Fruit fly (Drosophila melanogaster) whole organism, embryonic: Measurements from ENCODE around the gene CG6983.

Source experiments
- Blimp-1 ChIP-seq: fragments of 200-800 bp; sonication (Bioruptor generic); optimal IDR thresholded peaks from 3 replicates; lab custom pipeline; 2018; ENCODE audit warnings: missing biosample characterization, missing genetic modification characterization, mild to moderate bottlenecking, moderate library complexity, missing genetic modification reagents
- C15 ChIP-seq: fragments of 200-800 bp; sonication (Bioruptor generic); IDR thresholded peaks from 3 replicates; pipeline ENCODE4 v1.3.6; 2022; ENCODE audit warnings: missing biosample characterization, missing genetic modification characterization
- CG11247 ChIP-seq: fragments of 200-800 bp; sonication (Bioruptor generic); IDR thresholded peaks from 2 replicates; pipeline ENCODE4 v1.3.6; 2022; ENCODE audit warnings: missing biosample characterization, missing genetic modification characterization
- CG12219 ChIP-seq: fragments of 200-800 bp; sonication (Bioruptor generic); optimal IDR thresholded peaks from 3 replicates; lab custom pipeline; 2018; ENCODE audit warnings: missing biosample characterization, mild to moderate bottlenecking, missing genetic modification characterization
- CG12744 ChIP-seq: fragments of 200-800 bp; sonication (Bioruptor generic); optimal IDR thresholded peaks from 2 replicates; lab custom pipeline; 2016; ENCODE audit warnings: missing biosample characterization, missing genetic modification characterization
- CG12769 ChIP-seq: fragments of 200-800 bp; sonication (Bioruptor generic); optimal IDR thresholded peaks from 2 replicates; lab custom pipeline; 2019; ENCODE audit warnings: missing biosample characterization, mild to moderate bottlenecking, missing genetic modification characterization, moderate library complexity
- CG13894 ChIP-seq: fragments of 200-800 bp; sonication (Bioruptor generic); optimal IDR thresholded peaks from 3 replicates; lab custom pipeline; 2018; ENCODE audit warnings: missing biosample characterization, mild to moderate bottlenecking, missing genetic modification characterization, moderate library complexity
- CG14667 ChIP-seq: fragments of 200-800 bp; sonication (Bioruptor generic); IDR thresholded peaks from 2 replicates; pipeline ENCODE4 v1.3.6; 2022; ENCODE audit warnings: missing biosample characterization, missing genetic modification characterization
- CG14710 ChIP-seq: fragments of 200-800 bp; sonication (Bioruptor generic); optimal IDR thresholded peaks from 3 replicates; lab custom pipeline; 2019; ENCODE audit warnings: missing biosample characterization, mild to moderate bottlenecking, missing genetic modification characterization, moderate library complexity
- CG14965 ChIP-seq: fragments of 200-800 bp; sonication (Bioruptor generic); optimal IDR thresholded peaks from 2 replicates; lab custom pipeline; 2016; ENCODE audit warnings: missing biosample characterization, missing genetic modification characterization, borderline replicate concordance
- CG15514 ChIP-seq: fragments of 200-800 bp; sonication (Bioruptor generic); optimal IDR thresholded peaks from 3 replicates; lab custom pipeline; 2017; ENCODE audit warnings: missing biosample characterization, missing genetic modification characterization, mild to moderate bottlenecking, moderate library complexity, missing genetic modification reagents
- CG18011 ChIP-seq: fragments of 200-800 bp; sonication (Bioruptor generic); optimal IDR thresholded peaks from 2 replicates; lab custom pipeline; 2017; ENCODE audit warnings: missing biosample characterization, missing genetic modification characterization, mild to moderate bottlenecking, moderate library complexity, missing genotype
- CG18599 ChIP-seq: fragments of 200-800 bp; sonication (Bioruptor generic); optimal IDR thresholded peaks from 3 replicates; lab custom pipeline; 2017; ENCODE audit warnings: missing biosample characterization, missing genetic modification characterization, mild to moderate bottlenecking, moderate library complexity, missing genetic modification reagents
- CG2678 ChIP-seq: fragments of 200-800 bp; sonication (Bioruptor generic); optimal IDR thresholded peaks from 3 replicates; lab custom pipeline; 2019; ENCODE audit warnings: missing biosample characterization, mild to moderate bottlenecking, missing genetic modification characterization, moderate library complexity
- CG30403 ChIP-seq: fragments of 200-800 bp; sonication (Bioruptor generic); optimal IDR thresholded peaks from 3 replicates; lab custom pipeline; 2016; ENCODE audit warnings: missing biosample characterization, missing genetic modification characterization
- CG6175 ChIP-seq: fragments of 200-800 bp; sonication (Bioruptor generic); IDR thresholded peaks from 3 replicates; pipeline ENCODE4 v1.3.6; 2022; ENCODE audit warnings: missing biosample characterization, missing genetic modification characterization
- CG6272 ChIP-seq: fragments of 200-800 bp; sonication (Bioruptor generic); IDR thresholded peaks from 2 replicates; pipeline ENCODE4 v1.3.6; 2022; ENCODE audit warnings: missing biosample characterization, missing genetic modification characterization
- CG7839 ChIP-seq: fragments of 200-800 bp; sonication (Bioruptor generic); optimal IDR thresholded peaks from 3 replicates; lab custom pipeline; 2018; ENCODE audit warnings: missing biosample characterization, mild to moderate bottlenecking, missing genetic modification characterization, moderate library complexity
- CG8924 ChIP-seq: fragments of 200-800 bp; optimal IDR thresholded peaks from 3 replicates; lab custom pipeline; 2019; ENCODE audit warnings: missing biosample characterization, mild to moderate bottlenecking, missing genetic modification characterization, moderate library complexity
- CG9817 ChIP-seq: fragments of 200-800 bp; sonication (Bioruptor generic); optimal IDR thresholded peaks from 2 replicates; lab custom pipeline; 2018; ENCODE audit warnings: missing biosample characterization, mild to moderate bottlenecking, missing genetic modification characterization, moderate library complexity
- CTCF ChIP-seq: fragments of 200-800 bp; sonication (Bioruptor generic); optimal IDR thresholded peaks from 2 replicates; lab custom pipeline; 2017; ENCODE audit warnings: missing biosample characterization, mild to moderate bottlenecking, missing genetic modification characterization, moderate library complexity
- D ChIP-seq, 2 experiments: fragments of 200-800 bp in 1 of 2; fragments of >200 bp in 1 of 2; sonication (Bioruptor generic) in 1 of 2; optimal IDR thresholded peaks; 2 replicates in 1 of 2; 3 replicates in 1 of 2; lab custom pipeline; 2017; ENCODE audit warnings: mild to moderate bottlenecking in 1 of 2, missing biosample characterization in 1 of 2, missing genetic modification characterization in 1 of 2, missing genetic modification reagents in 1 of 2
- Dip2 ChIP-seq: fragments of 200-800 bp; sonication (Bioruptor generic); IDR thresholded peaks from 2 replicates; pipeline ENCODE4 v1.3.6; 2022; ENCODE audit warnings: missing biosample characterization, missing genetic modification characterization
- Dll ChIP-seq: fragments of 200-800 bp; sonication (Bioruptor generic); IDR thresholded peaks from 4 replicates; pipeline ENCODE4 v1.3.6; 2022; ENCODE audit warnings: missing biosample characterization, missing genetic modification characterization; ENCODE audit not compliant: partially characterized antibody
- Fer3 ChIP-seq: fragments of 200-800 bp; sonication (Bioruptor generic); optimal IDR thresholded peaks from 2 replicates; lab custom pipeline; 2018; ENCODE audit warnings: missing biosample characterization, mild to moderate bottlenecking, missing genetic modification characterization, moderate library complexity
- HLHmδ ChIP-seq: fragments of 200-800 bp; sonication (Bioruptor generic); optimal IDR thresholded peaks from 2 replicates; lab custom pipeline; 2018; ENCODE audit warnings: missing biosample characterization, mild to moderate bottlenecking, missing genetic modification characterization, moderate library complexity
- Hmr ChIP-seq: fragments of 200-800 bp; sonication (Bioruptor generic); optimal IDR thresholded peaks from 3 replicates; lab custom pipeline; 2017; ENCODE audit warnings: mild to moderate bottlenecking, missing biosample characterization, missing genetic modification reagents, missing genetic modification characterization
- Optix ChIP-seq: fragments of 200-800 bp; sonication (Bioruptor generic); IDR thresholded peaks from 3 replicates; pipeline ENCODE4 v1.3.6; 2022; ENCODE audit warnings: missing biosample characterization, missing genetic modification characterization
- Sin3A ChIP-seq: fragments of >200 bp; optimal IDR thresholded peaks from 2 replicates; lab custom pipeline; 2018
- Spps ChIP-seq: fragments of 200-800 bp; sonication (Bioruptor generic); optimal IDR thresholded peaks from 2 replicates; lab custom pipeline; 2018; ENCODE audit warnings: missing biosample characterization, mild to moderate bottlenecking, missing genetic modification characterization
- Sry-β ChIP-seq: fragments of 200-800 bp; sonication (Bioruptor generic); optimal IDR thresholded peaks from 2 replicates; lab custom pipeline; 2018; ENCODE audit warnings: missing biosample characterization, mild to moderate bottlenecking, missing genetic modification characterization, moderate library complexity
- cg ChIP-seq: fragments of 200-800 bp; sonication (Bioruptor generic); optimal IDR thresholded peaks from 3 replicates; lab custom pipeline; 2019; ENCODE audit warnings: missing biosample characterization, mild to moderate bottlenecking, missing genetic modification characterization, moderate library complexity
- gem ChIP-seq: fragments of 200-800 bp; sonication (Bioruptor generic); optimal IDR thresholded peaks from 2 replicates; lab custom pipeline; 2019; ENCODE audit warnings: missing biosample characterization, mild to moderate bottlenecking, missing genetic modification characterization, moderate library complexity
- gfzf ChIP-seq: fragments of 200-800 bp; sonication (Bioruptor generic); optimal IDR thresholded peaks from 2 replicates; lab custom pipeline; 2016; ENCODE audit warnings: missing biosample characterization, mild to moderate bottlenecking, missing genetic modification characterization, moderate library complexity
- gsb-n ChIP-seq: fragments of 200-800 bp; sonication (Bioruptor generic); optimal IDR thresholded peaks from 3 replicates; lab custom pipeline; 2018; ENCODE audit warnings: missing biosample characterization, mild to moderate bottlenecking, missing genetic modification characterization
- h ChIP-seq: fragments of >200 bp; optimal IDR thresholded peaks from 2 replicates; lab custom pipeline; 2017
- inv ChIP-seq: fragments of 200-800 bp; sonication (Bioruptor generic); IDR thresholded peaks from 2 replicates; pipeline ENCODE4 v1.3.6; 2022; ENCODE audit warnings: missing biosample characterization, missing genetic modification characterization; ENCODE audit not compliant: partially characterized antibody
- mirr ChIP-seq: fragments of 200-800 bp; sonication (Bioruptor generic); optimal IDR thresholded peaks from 3 replicates; lab custom pipeline; 2018; ENCODE audit warnings: missing biosample characterization, mild to moderate bottlenecking, missing genetic modification characterization
- nmo ChIP-seq: fragments of 200-800 bp; sonication (Bioruptor generic); optimal IDR thresholded peaks from 2 replicates; lab custom pipeline; 2018; ENCODE audit warnings: missing biosample characterization, mild to moderate bottlenecking, missing genetic modification characterization, moderate library complexity
- otp ChIP-seq: fragments of 200-800 bp; sonication (Bioruptor generic); IDR thresholded peaks from 3 replicates; pipeline ENCODE4, ENCODE4 v1.3.6; 2022; ENCODE audit warnings: missing biosample characterization, missing genetic modification characterization
- peb ChIP-seq: fragments of 200-800 bp; sonication (Bioruptor generic); IDR thresholded peaks from 2 replicates; pipeline ENCODE4 v1.3.6; 2022; ENCODE audit warnings: missing biosample characterization, missing genetic modification characterization
- pfk ChIP-seq: fragments of 200-800 bp; sonication (Bioruptor generic); optimal IDR thresholded peaks from 2 replicates; lab custom pipeline; 2018; ENCODE audit warnings: missing biosample characterization, mild to moderate bottlenecking, missing genetic modification characterization, moderate library complexity
- pita ChIP-seq: fragments of 200-800 bp; sonication (Bioruptor generic); optimal IDR thresholded peaks from 2 replicates; lab custom pipeline; 2017; ENCODE audit warnings: missing biosample characterization, mild to moderate bottlenecking, missing genetic modification characterization
- pum ChIP-seq: fragments of 200-800 bp; sonication (Bioruptor generic); optimal IDR thresholded peaks from 2 replicates; lab custom pipeline; 2016; ENCODE audit warnings: missing biosample characterization, missing genetic modification characterization
- run ChIP-seq: fragments of 200-800 bp; sonication (Bioruptor generic); optimal IDR thresholded peaks from 3 replicates; lab custom pipeline; 2018; ENCODE audit warnings: missing biosample characterization, mild to moderate bottlenecking, missing genetic modification characterization
- tio ChIP-seq: fragments of 200-800 bp; sonication (Bioruptor generic); optimal IDR thresholded peaks from 2 replicates; lab custom pipeline; 2017; ENCODE audit warnings: missing biosample characterization, missing genetic modification characterization, inconsistent platforms
- tll ChIP-seq, 2 experiments: fragments of 200-800 bp in 1 of 2; fragments of >200 bp in 1 of 2; sonication (Bioruptor generic) in 1 of 2; optimal IDR thresholded peaks; 2 replicates each; lab custom pipeline; 2017 to 2019; ENCODE audit warnings: missing biosample characterization in 2 of 2, missing genetic modification characterization in 2 of 2, mild to moderate bottlenecking in 1 of 2, moderate library complexity in 1 of 2
- unc-4 ChIP-seq: fragments of 200-800 bp; sonication (Bioruptor generic); IDR thresholded peaks from 2 replicates; pipeline ENCODE4 v1.3.6; 2022; ENCODE audit warnings: missing biosample characterization, missing genetic modification characterization; ENCODE audit not compliant: partially characterized antibody
- yki ChIP-seq: fragments of >200 bp; optimal IDR thresholded peaks from 3 replicates; lab custom pipeline; 2018

CG6983 gene

dm6 chr3L:8458767-8459614 lies 9.8 kb upstream of the CG6983 start (continued):
- TF ChIP-seq unc-4 (GFP tag; lab: Robert Waterston, UW) (no peak), otp (GFP tag; lab: Robert Waterston, UW) (no peak), nmo (GFP tag; lab: Kevin White, UChicago) (peak; percentile 57), CG6175 (GFP tag; lab: Robert Waterston, UW) (no peak), CG9817 (tag; lab: Kevin White, UChicago) (no peak), inv (no peak), gsb-n (tag; lab: Kevin White, UChicago) (peak; percentile 60), Optix (no peak), CG14710 (tag; lab: Kevin White, UChicago) (peak; percentile 28), C15 (no peak), Sin3A (no peak), CG7839 (peak; percentile 15), CG18599 (GFP tag; lab: Kevin White, UChicago) (no peak), gfzf (GFP tag; lab: Kevin White, UChicago) (no peak), yki (no peak), CG11247 (GFP tag; lab: Robert Waterston, UW) (no peak), CG30403 (GFP tag; lab: Kevin White, UChicago) (peak; percentile 36), Blimp-1 (peak; percentile 12), mirr (peak; percentile 25), Hmr (GFP tag; lab: Kevin White, UChicago) (no peak), pita (GFP tag; lab: Kevin White, UChicago) (no peak), CG14667 (no peak), Sry-β (no peak), CG12219 (GFP tag; lab: Kevin White, UChicago) (no peak), gem (tag; lab: Kevin White, UChicago) (peak; percentile 49), CG8924 (tag; lab: Kevin White, UChicago) (no peak), D (optimal IDR thresholded peaks at IDR 0.05; lab: Kevin White, UChicago) (peak; percentile 30), D (GFP tag; optimal IDR thresholded peaks at IDR 0.05; lab: Kevin White, UChicago) (peak; percentile 17), Fer3 (tag; lab: Kevin White, UChicago) (no peak), HLHmδ (GFP tag; lab: Kevin White, UChicago) (peak; percentile 19), cg (peak; percentile 73), run (tag; lab: Kevin White, UChicago) (no peak), tio (no peak), CG12744 (no peak), CG12769 (no peak), CG6272 (GFP tag; lab: Robert Waterston, UW) (no peak), Spps (tag; lab: Kevin White, UChicago) (peak; percentile 4), Dip2 (no peak), CTCF (GFP tag; lab: Kevin White, UChicago) (no peak), CG14965 (no peak), tll (GFP tag; optimal IDR thresholded peaks at IDR 0.05; lab: Kevin White, UChicago) (peak in 1 of 2 experiments; percentile 33), Dll (GFP tag; lab: Robert Waterston, UW) (0 out of 4 replicates have a peak, but pooled peaks have one; percentile 15), CG2678 (peak; percentile 5), CG18011 (no peak), CG13894 (tag; lab: Kevin White, UChicago) (peak; percentile 3), CG15514 (GFP tag; lab: Kevin White, UChicago) (no peak), pum (GFP tag; lab: Kevin White, UChicago) (no peak), pfk (GFP tag; lab: Kevin White, UChicago) (no peak), peb (GFP tag; lab: Robert Waterston, UW) (no peak), h (no peak)
